Worm (Caenorhabditis elegans) whole organism, young adult: ENCODE measurements around the gene F17E5.2.

ENCODE experiments used
- B0019.2 ChIP-seq: fragments of 200-800 bp; sonication (Bioruptor generic); conservative IDR thresholded peaks from 2 replicates; pipeline ENCODE4 v1.3.6; 2022; ENCODE audit warnings: missing genetic modification reagents, missing genetic modification characterization, missing compliant biosample characterization
- B0035.1 ChIP-seq: sonication (generic microtip); optimal IDR thresholded peaks from 2 replicates; lab custom pipeline; 2016; ENCODE audit warnings: missing genetic modification characterization, mild to moderate bottlenecking, missing compliant biosample characterization, missing genotype, missing genetic modification reagents
- B0336.3 ChIP-seq: fragments of 200-800 bp; sonication (Bioruptor generic); IDR thresholded peaks from 2 replicates; pipeline ENCODE4 v1.3.6; 2022; ENCODE audit warnings: missing genetic modification characterization, missing compliant biosample characterization
- C06A6.2 ChIP-seq: fragments of 200-800 bp; sonication (Bioruptor generic); conservative IDR thresholded peaks from 2 replicates; pipeline ENCODE4 v1.3.6; 2022; ENCODE audit warnings: missing genetic modification characterization, missing compliant biosample characterization
- D2030.7 ChIP-seq: fragments of 200-800 bp; sonication (Bioruptor generic); IDR thresholded peaks from 2 replicates; pipeline ENCODE4 v1.3.6; 2022; ENCODE audit warnings: missing genetic modification reagents, missing genetic modification characterization, missing compliant biosample characterization
- F10E7.11 ChIP-seq: sonication (generic microtip); optimal IDR thresholded peaks from 2 replicates; lab custom pipeline; 2017; ENCODE audit warnings: mild to moderate bottlenecking, missing genetic modification characterization, moderate library complexity, missing compliant biosample characterization
- F23B12.7 ChIP-seq: sonication (generic microtip); optimal IDR thresholded peaks from 2 replicates; lab custom pipeline; 2017; ENCODE audit warnings: missing genetic modification characterization, mild to moderate bottlenecking, missing compliant biosample characterization, antibody characterized with exemption, moderate library complexity; ENCODE audit not compliant: insufficient read depth
- F39B2.1 ChIP-seq: fragments of 200-800 bp; sonication (Bioruptor generic); IDR thresholded peaks from 2 replicates; pipeline ENCODE4 v1.3.6; 2022; ENCODE audit warnings: missing genetic modification reagents, missing genetic modification characterization, missing compliant biosample characterization
- F49E8.2 ChIP-seq: sonication (generic microtip); optimal IDR thresholded peaks from 3 replicates; lab custom pipeline; 2017; ENCODE audit warnings: missing genetic modification characterization, mild to moderate bottlenecking, missing compliant biosample characterization, antibody characterized with exemption, moderate library complexity; ENCODE audit not compliant: insufficient read depth
- F57A8.1 ChIP-seq: fragments of 200-800 bp; sonication (Bioruptor generic); optimal IDR thresholded peaks from 2 replicates; lab custom pipeline; 2018; ENCODE audit warnings: mild to moderate bottlenecking, missing genetic modification characterization, moderate library complexity, missing compliant biosample characterization
- Y53F4B.3 ChIP-seq: fragments of 200-800 bp; sonication (Bioruptor generic); IDR thresholded peaks from 2 replicates; pipeline ENCODE4 v1.3.6; 2022; ENCODE audit warnings: missing genetic modification reagents, missing genetic modification characterization, missing compliant biosample characterization
- Y53G8AR.9 ChIP-seq: fragments of 200-800 bp; sonication (Bioruptor generic); conservative IDR thresholded peaks from 2 replicates; pipeline ENCODE4 v1.3.6; 2022; ENCODE audit warnings: missing genetic modification reagents, missing genetic modification characterization, missing compliant biosample characterization
- Y56A3A.18 ChIP-seq: fragments of 200-800 bp; sonication (Bioruptor generic); IDR thresholded peaks from 2 replicates; pipeline ENCODE4 v1.3.6; 2022; ENCODE audit warnings: missing genetic modification reagents, missing genetic modification characterization, missing compliant biosample characterization
- ZK185.1 ChIP-seq: sonication (generic microtip); optimal IDR thresholded peaks from 2 replicates; lab custom pipeline; 2016; ENCODE audit warnings: mild to moderate bottlenecking, missing genetic modification characterization, missing compliant biosample characterization; ENCODE audit not compliant: poor library complexity, severe bottlenecking
- akir-1 ChIP-seq: fragments of 200-800 bp; sonication (Bioruptor generic); optimal IDR thresholded peaks from 2 replicates; lab custom pipeline; 2018; ENCODE audit warnings: mild to moderate bottlenecking, missing genetic modification characterization, moderate library complexity, missing compliant biosample characterization
- aptf-3 ChIP-seq: fragments of 200-800 bp; sonication (Bioruptor generic); IDR thresholded peaks from 2 replicates; pipeline ENCODE4 v1.3.6; 2022; ENCODE audit warnings: missing genetic modification characterization, missing compliant biosample characterization
- attf-5 ChIP-seq: fragments of 200-800 bp; sonication (Bioruptor generic); optimal IDR thresholded peaks from 2 replicates; lab custom pipeline; 2018; ENCODE audit warnings: mild to moderate bottlenecking, missing genetic modification characterization, missing compliant biosample characterization
- attf-6 ChIP-seq: fragments of 200-800 bp; sonication (Bioruptor generic); IDR thresholded peaks from 2 replicates; pipeline ENCODE4 v1.3.6; 2022; ENCODE audit warnings: missing genetic modification reagents, missing genetic modification characterization, missing compliant biosample characterization
- ccch-3 ChIP-seq: fragments of 200-800 bp; sonication (Bioruptor generic); optimal IDR thresholded peaks from 2 replicates; lab custom pipeline; 2018; ENCODE audit warnings: mild to moderate bottlenecking, missing genetic modification characterization, missing compliant biosample characterization
- ceh-100 ChIP-seq: fragments of 200-800 bp; sonication (Bioruptor generic); IDR thresholded peaks from 2 replicates; pipeline ENCODE4 v1.3.6; 2022; ENCODE audit warnings: missing genetic modification reagents, missing genetic modification characterization, missing compliant biosample characterization
- ceh-27 ChIP-seq: fragments of 200-800 bp; sonication (Bioruptor generic); optimal IDR thresholded peaks from 2 replicates; lab custom pipeline; 2018; ENCODE audit warnings: mild to moderate bottlenecking, missing genetic modification characterization, moderate library complexity, missing compliant biosample characterization
- ceh-79 ChIP-seq: sonication (generic microtip); optimal IDR thresholded peaks from 2 replicates; lab custom pipeline; 2017; ENCODE audit warnings: mild to moderate bottlenecking, missing genetic modification characterization, missing compliant biosample characterization
- egl-44 ChIP-seq: fragments of 200-800 bp; sonication (Bioruptor generic); IDR thresholded peaks from 2 replicates; pipeline ENCODE4 v1.3.6; 2022; ENCODE audit warnings: missing genetic modification reagents, missing genetic modification characterization, missing compliant biosample characterization
- ekl-4 ChIP-seq: fragments of 200-800 bp; sonication (Bioruptor generic); IDR thresholded peaks from 2 replicates; pipeline ENCODE4 v1.3.6; 2022; ENCODE audit warnings: missing genetic modification reagents, missing genetic modification characterization, missing compliant biosample characterization
- him-1 ChIP-seq: sonication (generic microtip); optimal IDR thresholded peaks from 2 replicates; lab custom pipeline; 2016; ENCODE audit warnings: missing genotype, missing genetic modification reagents, missing genetic modification characterization, missing compliant biosample characterization
- hrde-1 ChIP-seq: sonication (generic microtip); optimal IDR thresholded peaks from 2 replicates; lab custom pipeline; 2016; ENCODE audit warnings: missing genetic modification characterization, mild to moderate bottlenecking, missing compliant biosample characterization, moderate library complexity, missing genotype, missing genetic modification reagents, borderline replicate concordance
- hsf-1 ChIP-seq: fragments of 200-800 bp; sonication (Bioruptor generic); IDR thresholded peaks from 2 replicates; pipeline ENCODE4 v1.3.6; 2022; ENCODE audit warnings: missing genetic modification reagents, missing genetic modification characterization, missing compliant biosample characterization
- let-607 ChIP-seq, 2 experiments: fragments of 200-800 bp in 1 of 2; sonication (Bioruptor generic) in 1 of 2; sonication (generic microtip) in 1 of 2; optimal IDR thresholded peaks; 2 replicates each; lab custom pipeline; 2016 to 2018; ENCODE audit warnings: mild to moderate bottlenecking in 2 of 2, missing compliant biosample characterization in 2 of 2, missing genetic modification characterization in 2 of 2, moderate library complexity in 2 of 2, missing genotype in 1 of 2
- lin-54 ChIP-seq: fragments of 200-800 bp; sonication (Bioruptor generic); optimal IDR thresholded peaks from 2 replicates; lab custom pipeline; 2018; ENCODE audit warnings: mild to moderate bottlenecking, missing genetic modification characterization, missing compliant biosample characterization
- lir-1 ChIP-seq: fragments of 200-800 bp; sonication (Bioruptor generic); conservative IDR thresholded peaks from 2 replicates; pipeline ENCODE4 v1.3.6; 2022; ENCODE audit warnings: missing genetic modification reagents, missing genetic modification characterization, missing compliant biosample characterization
- madf-3 ChIP-seq: fragments of 200-800 bp; sonication (Bioruptor generic); IDR thresholded peaks from 2 replicates; pipeline ENCODE4 v1.3.6; 2022; ENCODE audit warnings: missing genetic modification reagents, missing genetic modification characterization, missing compliant biosample characterization
- madf-8 ChIP-seq: fragments of 200-800 bp; sonication (Bioruptor generic); conservative IDR thresholded peaks from 2 replicates; pipeline ENCODE4 v1.3.6; 2022; ENCODE audit warnings: missing genetic modification reagents, missing genetic modification characterization, missing compliant biosample characterization
- mcd-1 ChIP-seq: fragments of 200-800 bp; sonication (Bioruptor generic); IDR thresholded peaks from 2 replicates; pipeline ENCODE4 v1.3.6; 2022; ENCODE audit warnings: missing genetic modification reagents, missing genetic modification characterization, missing compliant biosample characterization
- nfya-1 ChIP-seq: sonication (generic microtip); optimal IDR thresholded peaks from 2 replicates; lab custom pipeline; 2017; ENCODE audit warnings: antibody characterized with exemption, missing compliant biosample characterization, missing genetic modification characterization, borderline replicate concordance; ENCODE audit not compliant: insufficient read depth
- nhr-27 ChIP-seq: fragments of 200-800 bp; sonication (Bioruptor generic); optimal IDR thresholded peaks from 2 replicates; lab custom pipeline; 2018; ENCODE audit warnings: mild to moderate bottlenecking, missing genetic modification characterization, moderate library complexity, missing compliant biosample characterization
- nhr-80 ChIP-seq: sonication (generic microtip); optimal IDR thresholded peaks from 2 replicates; lab custom pipeline; 2016; ENCODE audit warnings: missing genetic modification characterization, missing compliant biosample characterization
- pbrm-1 ChIP-seq: fragments of 200-800 bp; sonication (Bioruptor generic); IDR thresholded peaks from 2 replicates; pipeline ENCODE4 v1.3.6; 2022; ENCODE audit warnings: missing genetic modification reagents, missing genetic modification characterization, missing compliant biosample characterization
- repo-1 ChIP-seq: sonication (generic microtip); optimal IDR thresholded peaks from 2 replicates; lab custom pipeline; 2017; ENCODE audit warnings: mild to moderate bottlenecking, missing genetic modification characterization, missing compliant biosample characterization
- rpc-1 ChIP-seq, 2 experiments: fragments of 150-350 bp in 1 of 2; sonication (generic microtip) in 1 of 2; optimal IDR thresholded peaks; 2 replicates each; lab custom pipeline; 2014 to 2018; ENCODE audit warnings: missing biosample characterization in 1 of 2, missing genetic modification characterization in 1 of 2, missing genetic modification reagents in 1 of 2, missing genotype in 1 of 2
- sea-2 ChIP-seq: fragments of 200-800 bp; sonication (Bioruptor generic); IDR thresholded peaks from 2 replicates; pipeline ENCODE4 v1.3.6; 2022; ENCODE audit warnings: missing genetic modification characterization, missing compliant biosample characterization
- snpc-3.4 ChIP-seq: sonication (generic microtip); optimal IDR thresholded peaks from 2 replicates; lab custom pipeline; 2017; ENCODE audit warnings: missing genetic modification characterization, mild to moderate bottlenecking, missing compliant biosample characterization, antibody characterized with exemption, moderate library complexity, missing genotype, missing genetic modification reagents
- tlf-1 ChIP-seq: fragments of 200-800 bp; sonication (Bioruptor generic); optimal IDR thresholded peaks from 2 replicates; lab custom pipeline; 2018; ENCODE audit warnings: mild to moderate bottlenecking, missing genetic modification characterization, missing compliant biosample characterization
- unc-130 ChIP-seq: sonication (generic microtip); optimal IDR thresholded peaks from 2 replicates; lab custom pipeline; 2016; ENCODE audit warnings: missing genetic modification reagents, missing genetic modification characterization, missing compliant biosample characterization
- zfh-2 ChIP-seq: fragments of 200-800 bp; sonication (Bioruptor generic); conservative IDR thresholded peaks from 2 replicates; pipeline ENCODE4 v1.3.6; 2022; ENCODE audit warnings: missing genetic modification reagents, missing genetic modification characterization, missing compliant biosample characterization
- zim-3 ChIP-seq: sonication (generic microtip); optimal IDR thresholded peaks from 2 replicates; lab custom pipeline; 2017; ENCODE audit warnings: mild to moderate bottlenecking, missing genetic modification characterization, moderate library complexity, missing compliant biosample characterization
- ztf-25 ChIP-seq: fragments of 200-800 bp; sonication (Bioruptor generic); IDR thresholded peaks from 2 replicates; pipeline ENCODE4 v1.3.6; 2022; ENCODE audit warnings: missing genetic modification reagents, missing genetic modification characterization, missing compliant biosample characterization
- ztf-26 ChIP-seq: sonication (generic microtip); optimal IDR thresholded peaks from 2 replicates; lab custom pipeline; 2017; ENCODE audit warnings: missing genetic modification characterization, missing compliant biosample characterization

F17E5.2 gene

DNA sequence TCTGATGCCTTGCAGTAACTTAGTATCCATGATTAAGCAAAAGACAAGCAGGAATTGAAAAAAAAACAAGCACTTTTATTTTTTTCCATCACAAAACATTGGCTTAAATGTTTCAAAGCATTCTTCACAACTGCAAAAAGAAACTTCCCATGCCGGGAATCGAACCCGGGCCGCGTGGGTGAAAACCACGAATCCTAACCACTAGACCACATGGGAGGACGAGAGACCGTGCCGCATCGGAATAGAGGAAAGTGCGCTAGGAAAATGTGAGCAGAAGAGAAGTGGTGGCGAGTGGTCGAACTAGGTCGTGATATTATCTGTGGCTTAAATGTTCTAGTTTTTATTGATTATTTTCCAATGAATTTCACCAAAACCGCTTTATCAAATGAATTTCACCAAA, 26.6 kb upstream of the F17E5.2 start (continued):
- TF ChIP-seq B0019.2 (no peak), rpc-1 (optimal IDR thresholded peaks at IDR 0.05; lab: Kevin White, UChicago) (peak; percentile 65), rpc-1 (tag; optimal IDR thresholded peaks at IDR 0.05; lab: Kevin White, UChicago) (peak; percentile 81), hrde-1 (tag; lab: Kevin White, UChicago) (no peak), egl-44 (peak; percentile 80; the same call in 1 of the 2 replicates), zfh-2 (0 out of 2 replicates have a peak, but pooled peaks have one; percentile 31), ztf-26 (peak; percentile 8), lin-54 (peak; percentile 27), akir-1 (GFP tag; lab: Kevin White, UChicago) (no peak), mcd-1 (peak; percentile 54), ztf-25 (0 out of 2 replicates have a peak, but pooled peaks have one; percentile 46), B0336.3 (GFP tag; lab: Robert Waterston, UW) (no peak; the same call in 1 of the 2 replicates), F57A8.1 (GFP tag; lab: Kevin White, UChicago) (no peak), Y53F4B.3 (GFP tag; lab: Robert Waterston, UW) (peak; percentile 46; the same call in 1 of the 2 replicates), B0035.1 (peak; percentile 25), C06A6.2 (0 out of 2 replicates have a peak, but pooled peaks have one; percentile 30), nhr-27 (tag; lab: Kevin White, UChicago) (no peak), pbrm-1 (GFP tag; lab: Robert Waterston, UW) (peak; percentile 78; the same call in 1 of the 2 replicates), ZK185.1 (tag; lab: Kevin White, UChicago) (peak; percentile 67), let-607 (tag; optimal IDR thresholded peaks at IDR 0.05; lab: Kevin White, UChicago) (no peak), ceh-27 (GFP tag; lab: Kevin White, UChicago) (peak; percentile 75), madf-3 (GFP tag; lab: Robert Waterston, UW) (no peak), Y56A3A.18 (GFP tag; lab: Robert Waterston, UW) (0 out of 2 replicates have a peak, but pooled peaks have one; percentile 71), repo-1 (tag; lab: Kevin White, UChicago) (no peak), ceh-100 (GFP tag; lab: Robert Waterston, UW) (no peak), aptf-3 (GFP tag; lab: Robert Waterston, UW) (no peak), tlf-1 (GFP tag; lab: Kevin White, UChicago) (no peak), F10E7.11 (no peak), sea-2 (GFP tag; lab: Robert Waterston, UW) (no peak), zim-3 (tag; lab: Kevin White, UChicago) (no peak), hsf-1 (GFP tag; lab: Robert Waterston, UW) (no peak), nfya-1 (no peak), ceh-79 (tag; lab: Kevin White, UChicago) (no peak), D2030.7 (GFP tag; lab: Robert Waterston, UW) (peak; percentile 83), attf-6 (GFP tag; lab: Robert Waterston, UW) (0 out of 2 replicates have a peak, but pooled peaks have one; percentile 34), lir-1 (0 out of 2 replicates have a peak, but pooled peaks have one; percentile 28), Y53G8AR.9 (GFP tag; lab: Robert Waterston, UW) (no peak), ccch-3 (GFP tag; lab: Kevin White, UChicago) (no peak), F49E8.2 (tag; lab: Kevin White, UChicago) (no peak), F23B12.7 (tag; lab: Kevin White, UChicago) (no peak), snpc-3.4 (tag; lab: Kevin White, UChicago) (no peak), attf-5 (GFP tag; lab: Kevin White, UChicago) (peak; percentile 28), him-1 (tag; lab: Kevin White, UChicago) (peak; percentile 86), madf-8 (GFP tag; lab: Robert Waterston, UW) (no peak), unc-130 (GFP tag; lab: Kevin White, UChicago) (no peak), ekl-4 (peak; percentile 41; the same call in 1 of the 2 replicates), nhr-80 (no peak), F39B2.1 (GFP tag; lab: Robert Waterston, UW) (no peak)
